Worm (Caenorhabditis elegans) whole organism, late embryonic: Measurements from ENCODE around the gene Y53F4B.7.

Experiments
- C08G9.2 ChIP-seq: sonication (generic microtip); optimal IDR thresholded peaks from 2 replicates; lab custom pipeline; 2016; ENCODE audit warnings: mild to moderate bottlenecking, missing genetic modification characterization, moderate library complexity, missing compliant biosample characterization
- C38D4.7 ChIP-seq: fragments of 200-800 bp; sonication (Bioruptor generic); optimal IDR thresholded peaks from 2 replicates; lab custom pipeline; 2018; ENCODE audit warnings: mild to moderate bottlenecking, missing genetic modification characterization, moderate library complexity, missing compliant biosample characterization
- K02D7.2 ChIP-seq: sonication (generic microtip); optimal IDR thresholded peaks from 2 replicates; lab custom pipeline; 2017; ENCODE audit warnings: mild to moderate bottlenecking, missing genetic modification characterization, missing compliant biosample characterization
- K09A11.1 ChIP-seq: sonication (generic microtip); optimal IDR thresholded peaks from 2 replicates; lab custom pipeline; 2017; ENCODE audit warnings: antibody characterized with exemption, mild to moderate bottlenecking, missing genetic modification characterization, missing compliant biosample characterization; ENCODE audit not compliant: insufficient read depth
- T23F11.4 ChIP-seq: fragments of 200-800 bp; sonication (Bioruptor generic); optimal IDR thresholded peaks from 2 replicates; lab custom pipeline; 2018; ENCODE audit warnings: mild to moderate bottlenecking, missing genetic modification characterization, missing compliant biosample characterization
- Y22D7AL.16 ChIP-seq: sonication (generic microtip); optimal IDR thresholded peaks from 2 replicates; lab custom pipeline; 2016; ENCODE audit warnings: missing genetic modification characterization, missing compliant biosample characterization
- ahr-1 ChIP-seq: sonication (generic microtip); optimal IDR thresholded peaks from 2 replicates; lab custom pipeline; 2016; ENCODE audit warnings: missing genetic modification characterization, missing compliant biosample characterization
- ama-1 ChIP-seq: fragments of 150-350 bp; optimal IDR thresholded peaks from 2 replicates; lab custom pipeline; 2014
- ceh-14 ChIP-seq: sonication (generic microtip); optimal IDR thresholded peaks from 2 replicates; lab custom pipeline; 2016; ENCODE audit warnings: missing genotype, missing genetic modification characterization, missing compliant biosample characterization
- ceh-19 ChIP-seq: fragments of 200-800 bp; sonication (Bioruptor generic); optimal IDR thresholded peaks from 2 replicates; lab custom pipeline; 2018; ENCODE audit warnings: mild to moderate bottlenecking, missing genetic modification characterization, missing compliant biosample characterization
- ceh-2 ChIP-seq: sonication (generic microtip); optimal IDR thresholded peaks from 2 replicates; lab custom pipeline; 2016; ENCODE audit warnings: missing genotype, missing genetic modification characterization, missing compliant biosample characterization
- ceh-22 ChIP-seq: sonication (generic microtip); optimal IDR thresholded peaks from 2 replicates; lab custom pipeline; 2017; ENCODE audit warnings: missing biosample characterization, missing genetic modification characterization
- ceh-24 ChIP-seq: sonication (generic microtip); optimal IDR thresholded peaks from 2 replicates; lab custom pipeline; 2016; ENCODE audit warnings: mild to moderate bottlenecking, missing genetic modification characterization, missing compliant biosample characterization
- ceh-30 ChIP-seq: fragments of 150-350 bp; optimal IDR thresholded peaks from 2 replicates; lab custom pipeline; 2014; ENCODE audit warnings: missing biosample characterization, missing genetic modification characterization
- ceh-31 ChIP-seq: sonication (generic microtip); optimal IDR thresholded peaks from 2 replicates; lab custom pipeline; 2016; ENCODE audit warnings: missing genetic modification characterization, missing compliant biosample characterization
- ceh-34 ChIP-seq: sonication (generic microtip); optimal IDR thresholded peaks from 2 replicates; lab custom pipeline; 2016; ENCODE audit warnings: mild to moderate bottlenecking, missing genetic modification characterization, missing compliant biosample characterization
- ceh-48 ChIP-seq: sonication (generic microtip); optimal IDR thresholded peaks from 2 replicates; lab custom pipeline; 2016; ENCODE audit warnings: missing genetic modification characterization, inconsistent platforms, missing compliant biosample characterization
- dve-1 ChIP-seq: sonication (generic microtip); optimal IDR thresholded peaks from 2 replicates; lab custom pipeline; 2017; ENCODE audit warnings: antibody characterized with exemption, mild to moderate bottlenecking, missing genetic modification characterization, missing compliant biosample characterization
- elt-4 ChIP-seq: sonication (generic microtip); optimal IDR thresholded peaks from 2 replicates; lab custom pipeline; 2016; ENCODE audit warnings: missing genetic modification characterization, missing compliant biosample characterization
- ets-4 ChIP-seq: sonication (generic microtip); optimal IDR thresholded peaks from 2 replicates; lab custom pipeline; 2016; ENCODE audit warnings: missing genetic modification characterization, missing compliant biosample characterization
- eyg-1 ChIP-seq: sonication (generic microtip); optimal IDR thresholded peaks from 2 replicates; lab custom pipeline; 2016; ENCODE audit warnings: missing genotype, missing genetic modification characterization, missing compliant biosample characterization
- fax-1 ChIP-seq: sonication (generic microtip); optimal IDR thresholded peaks from 2 replicates; lab custom pipeline; 2016; ENCODE audit warnings: missing genotype, missing genetic modification characterization, missing compliant biosample characterization
- fkh-10 ChIP-seq: fragments of 150-350 bp; optimal IDR thresholded peaks from 2 replicates; lab custom pipeline; 2014; ENCODE audit warnings: missing biosample characterization, missing genetic modification reagents, missing genetic modification characterization
- fkh-6 ChIP-seq: sonication (generic microtip); optimal IDR thresholded peaks from 2 replicates; lab custom pipeline; 2016; ENCODE audit warnings: missing genetic modification characterization, missing compliant biosample characterization
- hlh-13 ChIP-seq: fragments of 200-800 bp; sonication (Bioruptor generic); optimal IDR thresholded peaks from 2 replicates; lab custom pipeline; 2018; ENCODE audit warnings: mild to moderate bottlenecking, missing genetic modification characterization, missing compliant biosample characterization
- hlh-30 ChIP-seq: sonication (generic microtip); optimal IDR thresholded peaks from 2 replicates; lab custom pipeline; 2017; ENCODE audit warnings: antibody characterized with exemption, missing genetic modification characterization, missing compliant biosample characterization; ENCODE audit not compliant: insufficient read depth
- hlh-6 ChIP-seq: sonication (generic microtip); optimal IDR thresholded peaks from 2 replicates; lab custom pipeline; 2016; ENCODE audit warnings: missing genotype, missing genetic modification characterization, missing compliant biosample characterization
- hlh-8 ChIP-seq: sonication (generic microtip); optimal IDR thresholded peaks from 2 replicates; lab custom pipeline; 2016; ENCODE audit warnings: missing genotype, missing genetic modification characterization, missing compliant biosample characterization
- madf-2 ChIP-seq: sonication (generic microtip); optimal IDR thresholded peaks from 2 replicates; lab custom pipeline; 2017; ENCODE audit warnings: missing genetic modification characterization, missing compliant biosample characterization
- mec-3 ChIP-seq: sonication (generic microtip); optimal IDR thresholded peaks from 2 replicates; lab custom pipeline; 2016; ENCODE audit warnings: borderline replicate concordance, missing genetic modification characterization, missing compliant biosample characterization
- nhr-11 ChIP-seq: fragments of 150-350 bp; optimal IDR thresholded peaks from 2 replicates; lab custom pipeline; 2014; ENCODE audit warnings: missing biosample characterization, missing genetic modification characterization
- nhr-232 ChIP-seq: sonication (generic microtip); optimal IDR thresholded peaks from 2 replicates; lab custom pipeline; 2016; ENCODE audit warnings: missing genetic modification characterization, missing compliant biosample characterization
- pax-1 ChIP-seq: fragments of 150-350 bp; optimal IDR thresholded peaks from 2 replicates; lab custom pipeline; 2014; ENCODE audit warnings: missing biosample characterization, missing genetic modification characterization
- pha-2 ChIP-seq: sonication (generic microtip); optimal IDR thresholded peaks from 2 replicates; lab custom pipeline; 2017; ENCODE audit warnings: mild to moderate bottlenecking, missing genetic modification characterization, missing compliant biosample characterization
- pha-4 ChIP-seq: fragments of 150-350 bp; optimal IDR thresholded peaks from 2 replicates; lab custom pipeline; 2018; ENCODE audit warnings: missing biosample characterization, missing genetic modification reagents, missing genetic modification characterization
- pqm-1 ChIP-seq: sonication (generic microtip); optimal IDR thresholded peaks from 2 replicates; lab custom pipeline; 2016; ENCODE audit warnings: missing genetic modification characterization, missing compliant biosample characterization
- pros-1 ChIP-seq: fragments of 150-350 bp; optimal IDR thresholded peaks from 2 replicates; lab custom pipeline; 2014; ENCODE audit warnings: missing biosample characterization, missing genetic modification reagents, missing genetic modification characterization
- ref-2 ChIP-seq: sonication (generic microtip); optimal IDR thresholded peaks from 2 replicates; lab custom pipeline; 2016; ENCODE audit warnings: missing genetic modification characterization, missing compliant biosample characterization
- sdc-2 ChIP-seq: sonication (generic microtip); optimal IDR thresholded peaks from 2 replicates; lab custom pipeline; 2016; ENCODE audit warnings: missing genotype, missing genetic modification characterization, missing compliant biosample characterization
- sox-2 ChIP-seq: fragments of 200-800 bp; sonication (Bioruptor generic); IDR thresholded peaks from 2 replicates; pipeline ENCODE4 v1.3.6; 2022; ENCODE audit warnings: missing genetic modification reagents, missing genetic modification characterization, missing compliant biosample characterization
- sox-4 ChIP-seq: sonication (generic microtip); optimal IDR thresholded peaks from 2 replicates; lab custom pipeline; 2017; ENCODE audit warnings: mild to moderate bottlenecking, missing genetic modification characterization, inconsistent platforms, missing compliant biosample characterization
- tbx-2 ChIP-seq: sonication (generic microtip); optimal IDR thresholded peaks from 2 replicates; lab custom pipeline; 2016; ENCODE audit warnings: missing genetic modification characterization, missing compliant biosample characterization
- unc-3 ChIP-seq, 2 experiments: fragments of 200-800 bp in 1 of 2; sonication (Bioruptor generic) in 1 of 2; sonication (generic microtip) in 1 of 2; conservative IDR thresholded peaks in 1 of 2; optimal IDR thresholded peaks in 1 of 2; 2 replicates each; pipeline versions ENCODE4 v1.3.6 to Lab custom; 2016 to 2022; ENCODE audit warnings: missing compliant biosample characterization in 2 of 2, missing genetic modification characterization in 2 of 2, missing genetic modification reagents in 1 of 2
- unc-42 ChIP-seq: sonication (generic microtip); optimal IDR thresholded peaks from 2 replicates; lab custom pipeline; 2016; ENCODE audit warnings: missing genotype, missing genetic modification characterization, missing compliant biosample characterization
- unc-55 ChIP-seq: sonication (generic microtip); optimal IDR thresholded peaks from 2 replicates; lab custom pipeline; 2017; ENCODE audit warnings: missing biosample characterization, missing genetic modification reagents, missing genetic modification characterization
- unc-86 ChIP-seq: sonication (generic microtip); optimal IDR thresholded peaks from 2 replicates; lab custom pipeline; 2016; ENCODE audit warnings: missing genetic modification characterization, missing compliant biosample characterization
- zip-5 ChIP-seq: sonication (generic microtip); optimal IDR thresholded peaks from 2 replicates; lab custom pipeline; 2016; ENCODE audit warnings: missing genetic modification characterization, missing compliant biosample characterization

The Y53F4B.7 gene

ce11 chrII:15018923-15019322 lies 26.2 kb downstream of the Y53F4B.7 start, which contains the start of gene Y53F4B.12:
Gene Y53F4B.12, plus strand, starts transcription at chrII:15019223.
- TF ChIP-seq pros-1 (no peak), pha-2 (tag; lab: Kevin White, UChicago) (no peak), eyg-1 (tag; lab: Kevin White, UChicago) (no peak), C38D4.7 (GFP tag; lab: Kevin White, UChicago) (no peak), hlh-30 (tag; lab: Kevin White, UChicago) (no peak), nhr-232 (no peak), hlh-6 (tag; lab: Kevin White, UChicago) (no peak), hlh-8 (no peak), mec-3 (tag; lab: Kevin White, UChicago) (no peak), ceh-22 (no peak), ceh-2 (tag; lab: Kevin White, UChicago) (no peak), ceh-24 (tag; lab: Kevin White, UChicago) (no peak), sdc-2 (tag; lab: Kevin White, UChicago) (no peak), ama-1 (lab: Kevin White, UChicago) (no peak), unc-55 (no peak), K02D7.2 (tag; lab: Kevin White, UChicago) (no peak)
- TF ChIP-seq, all 69 proteins: peak for 0

ce11 chrII:15025100-15025499 lies 32.4 kb downstream of the Y53F4B.7 start:
- TF ChIP-seq pha-4 (tag; lab: Kevin White, UChicago) = no peak
- TF ChIP-seq ets-4 (tag; lab: Kevin White, UChicago) = no peak
- TF ChIP-seq hlh-8 = no peak
- TF ChIP-seq ama-1 (lab: Kevin White, UChicago) = no peak
- TF ChIP-seq unc-42 (tag; lab: Kevin White, UChicago) = no peak
- TF ChIP-seq zip-5 (tag; lab: Kevin White, UChicago) = no peak
- TF ChIP-seq unc-86 (tag; lab: Kevin White, UChicago) = no peak
- no peak for TF ChIP-seq ceh-34 (tag; lab: Kevin White, UChicago)
- no peak for TF ChIP-seq pax-1 (tag; lab: Kevin White, UChicago)
- no peak for TF ChIP-seq ceh-22
- TF ChIP-seq ahr-1 (tag; lab: Kevin White, UChicago) = no peak
- TF ChIP-seq sox-2 (GFP tag; lab: Robert Waterston, UW) = no peak
- no peak for TF ChIP-seq sox-4 (tag; lab: Kevin White, UChicago)

ce11 chrII:15025599-15026164 lies 33.0 kb downstream of the Y53F4B.7 start, which contains the start of gene cmtr-1:
Gene cmtr-1, plus strand, starts transcription at chrII:15026114.
- TF ChIP-seq unc-86 (tag; lab: Kevin White, UChicago) = no peak
- peak; percentile 4 for TF ChIP-seq K09A11.1 (tag; lab: Kevin White, UChicago)
- TF ChIP-seq madf-2 = peak; percentile 68
- TF ChIP-seq C08G9.2 (tag; lab: Kevin White, UChicago) = peak; percentile 14
- no peak for TF ChIP-seq elt-4 (tag; lab: Kevin White, UChicago)
- TF ChIP-seq ceh-14 (tag; lab: Kevin White, UChicago) = no peak
- peak; percentile 69 for TF ChIP-seq hlh-30 (tag; lab: Kevin White, UChicago)
- TF ChIP-seq dve-1 = peak; percentile 78
- TF ChIP-seq ceh-31 (tag; lab: Kevin White, UChicago) = peak; percentile 48
- no peak for TF ChIP-seq nhr-232
- TF ChIP-seq ceh-48 (tag; lab: Kevin White, UChicago) = no peak
- peak; percentile 62 for TF ChIP-seq tbx-2 (tag; lab: Kevin White, UChicago)
- TF ChIP-seq eyg-1 (tag; lab: Kevin White, UChicago) = no peak
- peak; percentile 74 for TF ChIP-seq pax-1 (tag; lab: Kevin White, UChicago)
- no peak for TF ChIP-seq fkh-10 (GFP tag; lab: Kevin White, UChicago)
- no peak for TF ChIP-seq ceh-19 (GFP tag; lab: Kevin White, UChicago)
- no peak for TF ChIP-seq ceh-24 (tag; lab: Kevin White, UChicago)
- no peak for TF ChIP-seq hlh-13 (GFP tag; lab: Kevin White, UChicago)
- no peak for TF ChIP-seq pha-4 (tag; lab: Kevin White, UChicago)
- no peak for TF ChIP-seq fax-1
- TF ChIP-seq T23F11.4 = peak; percentile 12
- no peak for TF ChIP-seq nhr-11 (tag; lab: Kevin White, UChicago)
- TF ChIP-seq ceh-30 = no peak
- TF ChIP-seq pqm-1 (tag; lab: Kevin White, UChicago) = no peak
- no peak for TF ChIP-seq fkh-6 (tag; lab: Kevin White, UChicago)
- no peak for TF ChIP-seq K02D7.2 (tag; lab: Kevin White, UChicago)
- no peak for TF ChIP-seq mec-3 (tag; lab: Kevin White, UChicago)
- TF ChIP-seq ref-2 (tag; lab: Kevin White, UChicago) = peak; percentile 77
- no peak for TF ChIP-seq ceh-22
- TF ChIP-seq unc-3 (GFP tag; conservative IDR thresholded peaks at IDR 0.05; lab: Robert Waterston, UW) = no peak
- peak; percentile 39 for TF ChIP-seq unc-3 (tag; optimal IDR thresholded peaks at IDR 0.05; lab: Kevin White, UChicago)
- TF ChIP-seq Y22D7AL.16 (tag; lab: Kevin White, UChicago) = peak; percentile 8
- TF ChIP-seq ceh-2 (tag; lab: Kevin White, UChicago) = no peak
